Worm (Caenorhabditis elegans) whole organism, midembryonic: Measurements from ENCODE around the gene T01E8.1.

Source experiments
- flt-1 ChIP-seq: fragments of 200-800 bp; sonication (Bioruptor generic); IDR thresholded peaks from 2 replicates; pipeline ENCODE4 v1.3.6; 2022; ENCODE audit warnings: missing genetic modification characterization, missing compliant biosample characterization
- klf-2 ChIP-seq: fragments of 200-800 bp; sonication (Bioruptor generic); conservative IDR thresholded peaks from 2 replicates; pipeline ENCODE4 v1.3.6; 2022; ENCODE audit warnings: missing genetic modification reagents, missing genetic modification characterization, missing compliant biosample characterization
- ref-1 ChIP-seq: fragments of 200-800 bp; sonication (Bioruptor generic); conservative IDR thresholded peaks from 2 replicates; pipeline ENCODE4 v1.3.6; 2022; ENCODE audit warnings: missing genetic modification reagents, missing genetic modification characterization, missing compliant biosample characterization
- tab-1 ChIP-seq: fragments of 200-800 bp; sonication (Bioruptor generic); IDR thresholded peaks from 2 replicates; pipeline ENCODE4 v1.3.6; 2022; ENCODE audit warnings: missing genetic modification characterization, missing compliant biosample characterization
- ztf-23 ChIP-seq: fragments of 200-800 bp; sonication (Bioruptor generic); IDR thresholded peaks from 2 replicates; pipeline ENCODE4 v1.3.6; 2022; ENCODE audit warnings: missing genetic modification reagents, missing genetic modification characterization, missing compliant biosample characterization

DNA sequence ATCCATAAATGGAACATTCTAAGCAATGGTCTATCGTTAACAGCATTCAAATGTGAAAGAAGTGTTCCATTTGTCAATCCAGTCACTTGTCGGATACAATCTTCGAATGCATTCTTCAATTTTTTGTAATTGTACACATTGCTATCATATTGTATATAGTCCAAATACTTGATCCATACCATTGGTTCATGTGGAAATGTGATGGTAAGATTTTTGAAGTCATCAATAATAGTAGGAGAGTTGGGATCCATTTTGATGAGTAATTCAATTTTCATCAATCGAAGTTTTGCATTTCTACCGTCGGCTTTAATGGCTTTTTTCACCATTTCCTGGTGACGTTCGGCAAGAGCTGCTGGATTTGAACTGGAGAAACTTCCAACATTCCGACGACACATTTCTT is 39.1 kb downstream of the T01E8.1 start:
- no peak for TF ChIP-seq klf-2
- no peak for TF ChIP-seq flt-1
- no peak for TF ChIP-seq tab-1 (GFP tag; lab: Robert Waterston, UW)
- TF ChIP-seq ztf-23 (GFP tag; lab: Robert Waterston, UW), result no peak
- no peak for TF ChIP-seq ref-1 (GFP tag; lab: Robert Waterston, UW)
